Worm (Caenorhabditis elegans) whole organism, young adult: ENCODE results near the gene F22B5.5.

Experiments
- B0261.1 ChIP-seq: sonication (generic microtip); optimal IDR thresholded peaks from 2 replicates; lab custom pipeline; 2016; ENCODE audit warnings: mild to moderate bottlenecking, missing genetic modification characterization, moderate library complexity, missing compliant biosample characterization
- B0336.3 ChIP-seq: fragments of 200-800 bp; sonication (Bioruptor generic); IDR thresholded peaks from 2 replicates; pipeline ENCODE4 v1.3.6; 2022; ENCODE audit warnings: missing genetic modification characterization, missing compliant biosample characterization
- C06A6.2 ChIP-seq: fragments of 200-800 bp; sonication (Bioruptor generic); conservative IDR thresholded peaks from 2 replicates; pipeline ENCODE4 v1.3.6; 2022; ENCODE audit warnings: missing genetic modification characterization, missing compliant biosample characterization
- C17E4.6 ChIP-seq: fragments of 200-800 bp; sonication (Bioruptor generic); IDR thresholded peaks from 2 replicates; pipeline ENCODE4 v1.3.6; 2022; ENCODE audit warnings: missing genetic modification reagents, missing genetic modification characterization, missing compliant biosample characterization
- F23B12.7 ChIP-seq: sonication (generic microtip); optimal IDR thresholded peaks from 2 replicates; lab custom pipeline; 2017; ENCODE audit warnings: missing genetic modification characterization, mild to moderate bottlenecking, missing compliant biosample characterization, antibody characterized with exemption, moderate library complexity; ENCODE audit not compliant: insufficient read depth
- F33H1.4 ChIP-seq: fragments of 200-800 bp; sonication (Bioruptor generic); IDR thresholded peaks from 2 replicates; pipeline ENCODE4 v1.3.6; 2022; ENCODE audit warnings: missing genetic modification reagents, missing genetic modification characterization, missing compliant biosample characterization
- F37B4.10 ChIP-seq: fragments of 200-800 bp; sonication (Bioruptor generic); IDR thresholded peaks from 2 replicates; pipeline ENCODE4 v1.3.6; 2022; ENCODE audit warnings: missing genetic modification characterization, missing compliant biosample characterization
- T26A5.8 ChIP-seq: sonication (generic microtip); optimal IDR thresholded peaks from 2 replicates; lab custom pipeline; 2016; ENCODE audit warnings: missing genetic modification characterization, missing compliant biosample characterization
- Y79H2A.3 ChIP-seq: fragments of 200-800 bp; sonication (Bioruptor generic); conservative IDR thresholded peaks from 2 replicates; pipeline ENCODE4 v1.3.6; 2022; ENCODE audit warnings: missing genetic modification reagents, missing genetic modification characterization, missing compliant biosample characterization
- Y95B8A.8 ChIP-seq: fragments of 200-800 bp; sonication (Bioruptor generic); IDR thresholded peaks from 2 replicates; pipeline ENCODE4 v1.3.6; 2022; ENCODE audit warnings: missing genetic modification reagents, missing genetic modification characterization, missing compliant biosample characterization
- ama-1 ChIP-seq, 3 experiments: fragments of 150-350 bp in 1 of 3; sonication (generic microtip) in 2 of 3; optimal IDR thresholded peaks; 2 replicates each; lab custom pipeline; 2014 to 2018; ENCODE audit warnings: missing biosample characterization in 2 of 3, missing genetic modification characterization in 2 of 3, missing genetic modification reagents in 2 of 3
- aptf-2 ChIP-seq: fragments of 200-800 bp; sonication (Bioruptor generic); conservative IDR thresholded peaks from 2 replicates; pipeline ENCODE4 v1.3.6; 2022; ENCODE audit warnings: missing genetic modification reagents, missing genetic modification characterization, missing compliant biosample characterization
- aptf-3 ChIP-seq: fragments of 200-800 bp; sonication (Bioruptor generic); IDR thresholded peaks from 2 replicates; pipeline ENCODE4 v1.3.6; 2022; ENCODE audit warnings: missing genetic modification characterization, missing compliant biosample characterization
- athp-1 ChIP-seq: sonication (generic microtip); optimal IDR thresholded peaks from 2 replicates; lab custom pipeline; 2017; ENCODE audit warnings: mild to moderate bottlenecking, missing genetic modification characterization, missing compliant biosample characterization
- cebp-1 ChIP-seq, 2 experiments: fragments of 200-800 bp in 1 of 2; sonication (Bioruptor generic) in 1 of 2; sonication (generic microtip) in 1 of 2; IDR thresholded peaks in 1 of 2; optimal IDR thresholded peaks in 1 of 2; 2 replicates each; pipeline versions ENCODE4 v1.3.6 to Lab custom; 2017 to 2022; ENCODE audit warnings: missing compliant biosample characterization in 2 of 2, missing genetic modification characterization in 2 of 2, mild to moderate bottlenecking in 1 of 2, missing genetic modification reagents in 1 of 2, moderate library complexity in 1 of 2
- ceh-27 ChIP-seq: fragments of 200-800 bp; sonication (Bioruptor generic); optimal IDR thresholded peaks from 2 replicates; lab custom pipeline; 2018; ENCODE audit warnings: mild to moderate bottlenecking, missing genetic modification characterization, moderate library complexity, missing compliant biosample characterization
- ceh-58 ChIP-seq: fragments of 200-800 bp; sonication (Bioruptor generic); IDR thresholded peaks from 2 replicates; pipeline ENCODE4 v1.3.6; 2022; ENCODE audit warnings: missing genetic modification characterization, missing compliant biosample characterization
- chd-7 ChIP-seq: sonication (generic microtip); optimal IDR thresholded peaks from 2 replicates; lab custom pipeline; 2016; ENCODE audit warnings: mild to moderate bottlenecking, missing genetic modification characterization, moderate library complexity, missing compliant biosample characterization
- dpl-1 ChIP-seq: fragments of 150-350 bp; optimal IDR thresholded peaks from 2 replicates; lab custom pipeline; 2014; ENCODE audit warnings: missing biosample characterization, missing genetic modification reagents, missing genetic modification characterization
- lin-26 ChIP-seq: fragments of 200-800 bp; sonication (Bioruptor generic); IDR thresholded peaks from 2 replicates; pipeline ENCODE4 v1.3.6; 2022; ENCODE audit warnings: missing genetic modification reagents, missing genetic modification characterization, missing compliant biosample characterization
- lin-35 ChIP-seq, 3 experiments: fragments of 150-350 bp in 2 of 3; sonication (generic microtip) in 1 of 3; optimal IDR thresholded peaks; 2 replicates each; lab custom pipeline; 2014 to 2018; ENCODE audit warnings: missing biosample characterization in 3 of 3, missing genetic modification characterization in 3 of 3, missing genetic modification reagents in 3 of 3
- lin-40 ChIP-seq: sonication (generic microtip); optimal IDR thresholded peaks from 2 replicates; lab custom pipeline; 2016; ENCODE audit warnings: missing genetic modification characterization, mild to moderate bottlenecking, missing compliant biosample characterization, missing genotype, missing genetic modification reagents
- lin-54 ChIP-seq: fragments of 200-800 bp; sonication (Bioruptor generic); optimal IDR thresholded peaks from 2 replicates; lab custom pipeline; 2018; ENCODE audit warnings: mild to moderate bottlenecking, missing genetic modification characterization, missing compliant biosample characterization
- lsl-1 ChIP-seq: fragments of 200-800 bp; sonication (Bioruptor generic); optimal IDR thresholded peaks from 2 replicates; lab custom pipeline; 2018; ENCODE audit warnings: mild to moderate bottlenecking, missing genetic modification characterization, moderate library complexity, missing compliant biosample characterization
- lsy-27 ChIP-seq: sonication (generic microtip); optimal IDR thresholded peaks from 2 replicates; lab custom pipeline; 2017; ENCODE audit warnings: missing genetic modification characterization, mild to moderate bottlenecking, missing compliant biosample characterization, antibody characterized with exemption, missing genotype, borderline replicate concordance; ENCODE audit not compliant: insufficient read depth
- madf-6 ChIP-seq: fragments of 200-800 bp; sonication (Bioruptor generic); IDR thresholded peaks from 2 replicates; pipeline ENCODE4 v1.3.6; 2022; ENCODE audit warnings: missing genetic modification reagents, missing genetic modification characterization, missing compliant biosample characterization
- mes-4 ChIP-seq: sonication (generic microtip); optimal IDR thresholded peaks from 2 replicates; lab custom pipeline; 2016; ENCODE audit warnings: missing genotype, missing genetic modification characterization, missing compliant biosample characterization
- nfyb-1 ChIP-seq: fragments of 200-800 bp; sonication (Bioruptor generic); IDR thresholded peaks from 2 replicates; pipeline ENCODE4 v1.3.6; 2022; ENCODE audit warnings: missing genetic modification reagents, missing genetic modification characterization, missing compliant biosample characterization
- nhr-120 ChIP-seq: fragments of 200-800 bp; sonication (Bioruptor generic); IDR thresholded peaks from 2 replicates; pipeline ENCODE4 v1.3.6; 2022; ENCODE audit warnings: missing genetic modification characterization, missing compliant biosample characterization
- nhr-179 ChIP-seq: sonication (generic microtip); optimal IDR thresholded peaks from 2 replicates; lab custom pipeline; 2016; ENCODE audit warnings: mild to moderate bottlenecking, missing genetic modification characterization, missing compliant biosample characterization
- pbrm-1 ChIP-seq: fragments of 200-800 bp; sonication (Bioruptor generic); IDR thresholded peaks from 2 replicates; pipeline ENCODE4 v1.3.6; 2022; ENCODE audit warnings: missing genetic modification reagents, missing genetic modification characterization, missing compliant biosample characterization
- rcor-1 ChIP-seq: fragments of 200-800 bp; sonication (Bioruptor generic); IDR thresholded peaks from 2 replicates; pipeline ENCODE4 v1.3.6; 2022; ENCODE audit warnings: missing genetic modification reagents, missing genetic modification characterization, missing compliant biosample characterization
- rec-8 ChIP-seq, 2 experiments: sonication (generic microtip); optimal IDR thresholded peaks; 2 replicates each; lab custom pipeline; 2016; ENCODE audit warnings: mild to moderate bottlenecking in 2 of 2, missing genetic modification characterization in 2 of 2, missing genetic modification reagents in 2 of 2, missing genotype in 2 of 2, missing biosample characterization in 1 of 2, missing compliant biosample characterization in 1 of 2, moderate library complexity in 1 of 2
- rpc-1 ChIP-seq, 2 experiments: fragments of 150-350 bp in 1 of 2; sonication (generic microtip) in 1 of 2; optimal IDR thresholded peaks; 2 replicates each; lab custom pipeline; 2014 to 2018; ENCODE audit warnings: missing biosample characterization in 1 of 2, missing genetic modification characterization in 1 of 2, missing genetic modification reagents in 1 of 2, missing genotype in 1 of 2
- snpc-1.1 ChIP-seq: sonication (generic microtip); optimal IDR thresholded peaks from 2 replicates; lab custom pipeline; 2017; ENCODE audit warnings: missing genetic modification characterization, mild to moderate bottlenecking, missing compliant biosample characterization, antibody characterized with exemption, moderate library complexity, missing genotype, missing genetic modification reagents; ENCODE audit not compliant: insufficient read depth
- snpc-3.4 ChIP-seq: sonication (generic microtip); optimal IDR thresholded peaks from 2 replicates; lab custom pipeline; 2017; ENCODE audit warnings: missing genetic modification characterization, mild to moderate bottlenecking, missing compliant biosample characterization, antibody characterized with exemption, moderate library complexity, missing genotype, missing genetic modification reagents
- snpc-4 ChIP-seq, 5 experiments: fragments of 150-350 bp in 1 of 5; sonication (generic microtip) in 4 of 5; optimal IDR thresholded peaks; 2 replicates each; lab custom pipeline; 2014 to 2018; ENCODE audit warnings: missing genetic modification characterization in 5 of 5, missing biosample characterization in 3 of 5, antibody characterized with exemption in 2 of 5, mild to moderate bottlenecking in 2 of 5, missing compliant biosample characterization in 2 of 5, missing genotype in 2 of 5, moderate library complexity in 2 of 5, missing genetic modification reagents in 1 of 5
- tbp1 ChIP-seq: fragments of 200-800 bp; sonication (Bioruptor generic); optimal IDR thresholded peaks from 2 replicates; lab custom pipeline; 2018; ENCODE audit warnings: mild to moderate bottlenecking, missing genetic modification characterization, missing compliant biosample characterization
- tlf-1 ChIP-seq: fragments of 200-800 bp; sonication (Bioruptor generic); optimal IDR thresholded peaks from 2 replicates; lab custom pipeline; 2018; ENCODE audit warnings: mild to moderate bottlenecking, missing genetic modification characterization, missing compliant biosample characterization
- unc-62 ChIP-seq: fragments of 150-350 bp; optimal IDR thresholded peaks from 2 replicates; lab custom pipeline; 2014; ENCODE audit warnings: missing biosample characterization, missing genetic modification reagents, missing genetic modification characterization
- zfh-2 ChIP-seq: fragments of 200-800 bp; sonication (Bioruptor generic); conservative IDR thresholded peaks from 2 replicates; pipeline ENCODE4 v1.3.6; 2022; ENCODE audit warnings: missing genetic modification reagents, missing genetic modification characterization, missing compliant biosample characterization
- zim-3 ChIP-seq: sonication (generic microtip); optimal IDR thresholded peaks from 2 replicates; lab custom pipeline; 2017; ENCODE audit warnings: mild to moderate bottlenecking, missing genetic modification characterization, moderate library complexity, missing compliant biosample characterization
- ztf-22 ChIP-seq: fragments of 200-800 bp; sonication (Bioruptor generic); optimal IDR thresholded peaks from 2 replicates; lab custom pipeline; 2018; ENCODE audit warnings: mild to moderate bottlenecking, missing genetic modification characterization, moderate library complexity, missing compliant biosample characterization
- ztf-26 ChIP-seq: sonication (generic microtip); optimal IDR thresholded peaks from 2 replicates; lab custom pipeline; 2017; ENCODE audit warnings: missing genetic modification characterization, missing compliant biosample characterization
- ztf-28 ChIP-seq: fragments of 200-800 bp; sonication (Bioruptor generic); IDR thresholded peaks from 2 replicates; pipeline ENCODE4 v1.3.6; 2022; ENCODE audit warnings: missing genetic modification reagents, missing genetic modification characterization, missing compliant biosample characterization
- ztf-3 ChIP-seq: fragments of 200-800 bp; sonication (Bioruptor generic); optimal IDR thresholded peaks from 2 replicates; lab custom pipeline; 2018; ENCODE audit warnings: mild to moderate bottlenecking, missing genetic modification characterization, missing compliant biosample characterization

The F22B5.5 gene

DNA sequence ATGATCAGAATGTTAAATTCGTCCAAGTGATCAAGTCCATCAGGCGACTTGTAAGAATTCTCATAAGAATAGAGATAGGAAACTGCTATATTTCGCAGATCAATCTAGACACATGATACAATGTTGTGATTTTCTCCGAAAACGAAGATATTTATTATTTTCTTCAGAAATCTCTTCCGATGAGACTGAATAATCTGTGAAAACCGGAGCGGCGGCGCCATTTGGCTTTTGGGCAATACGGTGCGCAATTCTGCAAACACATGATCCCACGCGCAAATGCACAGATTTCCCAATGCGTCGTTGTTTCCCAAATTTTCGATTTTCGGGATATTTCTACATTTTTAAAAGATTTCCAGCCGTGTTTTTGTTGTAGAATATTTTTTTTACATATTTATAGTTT lies 12.2 kb downstream of the F22B5.5 start:
- TF ChIP-seq pbrm-1 (GFP tag; lab: Robert Waterston, UW) = no peak
- TF ChIP-seq B0261.1 (tag; lab: Kevin White, UChicago) = no peak
- TF ChIP-seq F33H1.4 = peak; percentile 42; the same call in 1 of the 2 replicates
- no peak for TF ChIP-seq Y79H2A.3 (GFP tag; lab: Robert Waterston, UW)
- TF ChIP-seq cebp-1 (GFP tag; IDR thresholded peaks at IDR 0.05; lab: Robert Waterston, UW) = peak; percentile 30; the same call in 1 of the 2 replicates
- TF ChIP-seq cebp-1 (tag; optimal IDR thresholded peaks at IDR 0.05; lab: Kevin White, UChicago) = peak; percentile 80
- TF ChIP-seq ceh-58 = no peak
- no peak for TF ChIP-seq rpc-1 (optimal IDR thresholded peaks at IDR 0.05; lab: Kevin White, UChicago)
- no peak for TF ChIP-seq rpc-1 (tag; optimal IDR thresholded peaks at IDR 0.05; lab: Kevin White, UChicago)
- TF ChIP-seq mes-4 (tag; lab: Kevin White, UChicago) = no peak
- no peak for TF ChIP-seq C17E4.6
- TF ChIP-seq T26A5.8 = no peak
- no peak for TF ChIP-seq rec-8 (tag; optimal IDR thresholded peaks at IDR 0.05; lab: Kevin White, UChicago)
- TF ChIP-seq Y95B8A.8 = no peak
- TF ChIP-seq rcor-1 (GFP tag; lab: Robert Waterston, UW) = no peak
- TF ChIP-seq athp-1 = no peak
- TF ChIP-seq lin-26 (GFP tag; lab: Robert Waterston, UW) = no peak
- peak; percentile 9 for TF ChIP-seq dpl-1 (GFP tag; lab: Kevin White, UChicago)
- TF ChIP-seq tbp1 (GFP tag; lab: Kevin White, UChicago) = peak; percentile 38
- TF ChIP-seq ama-1 (optimal IDR thresholded peaks at IDR 0.05; lab: Kevin White, UChicago) = no peak
- TF ChIP-seq ama-1 (GFP tag; optimal IDR thresholded peaks at IDR 0.05; lab: Kevin White, UChicago) = no peak
- TF ChIP-seq lin-54 (GFP tag; lab: Kevin White, UChicago) = peak; percentile 41
- peak; percentile 70; the same call in 1 of the 2 replicates for TF ChIP-seq madf-6
- no peak for TF ChIP-seq nhr-120 (GFP tag; lab: Robert Waterston, UW)
- TF ChIP-seq ztf-28 = no peak
- TF ChIP-seq lsy-27 (tag; lab: Kevin White, UChicago) = no peak
- peak; percentile 48 for TF ChIP-seq F23B12.7 (tag; lab: Kevin White, UChicago)
- TF ChIP-seq nhr-179 (tag; lab: Kevin White, UChicago) = no peak
- no peak for TF ChIP-seq F37B4.10 (GFP tag; lab: Robert Waterston, UW)
- peak; percentile 67 for TF ChIP-seq lsl-1 (GFP tag; lab: Kevin White, UChicago)
- peak; percentile 27 for TF ChIP-seq lin-40 (tag; lab: Kevin White, UChicago)
- TF ChIP-seq snpc-4 (GFP tag; optimal IDR thresholded peaks at IDR 0.05; lab: Kevin White, UChicago) = no peak
- TF ChIP-seq snpc-4 (tag; optimal IDR thresholded peaks at IDR 0.05; lab: Kevin White, UChicago) = peak in 1 of 4 experiments; percentile 16
- TF ChIP-seq tlf-1 = no peak
- TF ChIP-seq aptf-2 = 0 out of 2 replicates have a peak, but pooled peaks have one; percentile 47
- TF ChIP-seq ztf-3 (GFP tag; lab: Kevin White, UChicago) = no peak
- TF ChIP-seq unc-62 (GFP tag; lab: Kevin White, UChicago) = no peak
- TF ChIP-seq ceh-27 (GFP tag; lab: Kevin White, UChicago) = no peak
- TF ChIP-seq nfyb-1 (GFP tag; lab: Robert Waterston, UW) = peak; percentile 17; the same call in 1 of the 2 replicates
- TF ChIP-seq zfh-2 (GFP tag; lab: Robert Waterston, UW) = no peak
- TF ChIP-seq zim-3 (tag; lab: Kevin White, UChicago) = no peak
- peak in 1 of 3 experiments; percentile 7 for TF ChIP-seq lin-35 (GFP tag; optimal IDR thresholded peaks at IDR 0.05; lab: Kevin White, UChicago)
- TF ChIP-seq B0336.3 = no peak
- no peak for TF ChIP-seq snpc-3.4
- peak; percentile 22 for TF ChIP-seq snpc-1.1
- TF ChIP-seq ztf-22 (GFP tag; lab: Kevin White, UChicago) = no peak
- no peak for TF ChIP-seq chd-7 (tag; lab: Kevin White, UChicago)
- peak; percentile 2 for TF ChIP-seq ztf-26
- no peak for TF ChIP-seq C06A6.2
- no peak for TF ChIP-seq aptf-3
